Worm (Caenorhabditis elegans): ENCODE data around the gene ent-5.

DNA sequence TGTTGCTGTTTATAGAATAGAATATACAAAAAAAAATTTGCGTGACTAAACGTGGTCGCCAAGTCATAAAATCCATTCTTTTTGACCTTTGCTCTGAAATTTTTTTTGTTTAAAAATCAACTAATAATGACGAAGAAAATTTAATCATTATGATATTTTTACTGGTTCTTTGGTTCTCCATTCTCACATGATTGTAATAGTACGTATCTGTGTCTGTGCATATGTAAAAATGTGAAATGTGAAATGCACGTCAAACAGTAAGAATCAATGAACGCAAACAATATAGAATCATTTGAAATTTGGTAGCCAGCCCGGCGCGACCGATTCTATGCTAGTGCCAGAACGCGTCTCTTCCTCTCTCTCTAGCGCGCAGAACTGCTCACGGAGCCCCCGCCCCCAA lies 12.2 kb downstream of the ent-5 start, which contains the start of gene hosl-1:
- TF ChIP-seq grh-1 (GFP tag; IDR thresholded peaks at IDR 0.05) (no peak), ceh-63 (GFP tag; optimal IDR thresholded peaks at IDR 0.05) (no peak)
